Fruit fly (Drosophila melanogaster) whole organism, pupa: ENCODE data around the gene Peritrophin-A.

Source experiments
- CG13204 ChIP-seq: fragments of 200-800 bp; sonication (Bioruptor generic); optimal IDR thresholded peaks from 2 replicates; lab custom pipeline; 2018; ENCODE audit warnings: missing biosample characterization, mild to moderate bottlenecking, missing genetic modification characterization, moderate library complexity
- CG4496 ChIP-seq: fragments of 200-800 bp; sonication (Bioruptor generic); IDR thresholded peaks from 3 replicates; pipeline ENCODE4 v1.3.6; 2022; ENCODE audit warnings: missing biosample characterization, missing genetic modification characterization
- CG8301 ChIP-seq: fragments of 200-800 bp; sonication (Bioruptor generic); optimal IDR thresholded peaks from 2 replicates; lab custom pipeline; 2018; ENCODE audit warnings: missing biosample characterization, mild to moderate bottlenecking, missing genetic modification characterization
- EcR ChIP-seq: fragments of 200-800 bp; sonication (Bioruptor generic); optimal IDR thresholded peaks from 3 replicates; lab custom pipeline; 2019; ENCODE audit warnings: missing biosample characterization, missing genetic modification characterization, mild to moderate bottlenecking, moderate library complexity, missing genetic modification reagents
- Pif1A ChIP-seq: fragments of 200-800 bp; sonication (Bioruptor generic); optimal IDR thresholded peaks from 3 replicates; lab custom pipeline; 2016; ENCODE audit warnings: missing biosample characterization, missing genetic modification characterization
- Snoo ChIP-seq: fragments of 200-800 bp; sonication (Bioruptor generic); optimal IDR thresholded peaks from 3 replicates; lab custom pipeline; 2017; ENCODE audit warnings: missing biosample characterization, mild to moderate bottlenecking, missing genetic modification characterization, inconsistent platforms

DNA sequence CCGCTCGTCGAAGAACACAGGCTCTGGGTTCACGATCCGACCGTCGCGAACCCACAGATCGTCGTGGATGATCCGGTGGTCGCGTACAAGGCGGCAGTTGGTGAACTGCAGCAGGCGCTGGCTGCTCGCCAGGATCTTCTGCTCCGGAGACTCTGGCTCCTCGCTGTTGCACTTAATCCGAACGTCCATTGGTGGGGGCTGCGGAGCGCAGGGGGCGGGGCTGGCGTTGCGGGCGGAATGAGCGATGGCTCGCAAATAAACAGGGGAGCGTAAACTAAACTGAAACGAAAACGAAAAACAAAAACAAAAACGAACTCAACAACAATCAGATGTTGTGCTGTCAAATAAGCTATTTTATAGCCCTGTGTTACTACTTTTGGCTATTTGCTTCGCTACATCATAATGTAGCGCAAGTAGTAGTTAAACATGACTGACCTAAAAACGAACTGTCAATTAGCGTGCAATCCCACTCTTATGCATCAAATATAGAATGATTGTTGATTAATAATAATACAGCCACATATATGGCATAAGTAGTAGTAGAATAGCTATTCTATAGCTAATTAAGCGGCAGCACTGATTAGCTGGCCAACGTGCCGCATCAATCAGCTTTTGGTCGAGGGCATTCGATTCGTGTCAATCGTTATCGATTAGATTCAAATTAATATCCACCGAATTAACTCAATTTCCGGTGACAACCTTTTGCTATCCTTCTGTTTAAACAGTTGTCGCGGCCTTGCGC, 12.6 kb downstream of the Peritrophin-A start, which contains the start of gene CG17065:
- TF ChIP-seq Snoo (tag; lab: Kevin White, UChicago): no peak
- TF ChIP-seq CG13204 (GFP tag; lab: Kevin White, UChicago): no peak
- TF ChIP-seq Pif1A (GFP tag; lab: Kevin White, UChicago): no peak
- TF ChIP-seq CG4496: 0 out of 3 replicates have a peak, but pooled peaks have one; percentile 39
- no peak for TF ChIP-seq EcR
- TF ChIP-seq CG8301: no peak
